Fruit fly (Drosophila melanogaster): ENCODE data around the gene CG10616.

Gene CG10616

dm6 chr3L:12514762-12515215, 43.3 kb downstream of the CG10616 start, which contains the start of the genes sti and tral (continued):
- TF ChIP-seq Ptx1 (GFP tag; IDR thresholded peaks at IDR 0.05) (peak; percentile 90), schlank (tag; optimal IDR thresholded peaks at IDR 0.05) (peak; percentile 72), phol (tag; optimal IDR thresholded peaks at IDR 0.05) (peak; percentile 88), Ada2b (GFP tag; IDR thresholded peaks at IDR 0.05) (peak; percentile 74), Taf1 (GFP tag; IDR thresholded peaks at IDR 0.05) (peak; percentile 73), Rfx (GFP tag; IDR thresholded peaks at IDR 0.05) (peak; percentile 92), mirr (GFP tag; optimal IDR thresholded peaks at IDR 0.05) (peak; percentile 84), ssp (GFP tag; IDR thresholded peaks at IDR 0.05) (peak; percentile 70), CG17912 (GFP tag; optimal IDR thresholded peaks at IDR 0.05) (peak; percentile 69), Hmx (GFP tag; optimal IDR thresholded peaks at IDR 0.05) (peak; percentile 55), unc-4 (GFP tag; IDR thresholded peaks at IDR 0.05; ENCODE audit: partially characterized antibody) (peak; percentile 21; the same call in 1 of the 2 replicates), CG3065 (GFP tag; optimal IDR thresholded peaks at IDR 0.05) (peak; percentile 64), Rx (GFP tag; IDR thresholded peaks at IDR 0.05) (peak; percentile 79), MESR4 (GFP tag; optimal IDR thresholded peaks at IDR 0.05) (peak; percentile 86), stwl (tag; optimal IDR thresholded peaks at IDR 0.05) (peak; percentile 86), CG13894 (tag; optimal IDR thresholded peaks at IDR 0.05) (peak; percentile 88), HLH54F (GFP tag; optimal IDR thresholded peaks at IDR 0.05) (peak; percentile 96), trem (tag; optimal IDR thresholded peaks at IDR 0.05) (peak; percentile 97), CG13424 (tag; optimal IDR thresholded peaks at IDR 0.05) (peak; percentile 88), NC2β (GFP tag; optimal IDR thresholded peaks at IDR 0.05) (peak; percentile 94), CG34376 (GFP tag; optimal IDR thresholded peaks at IDR 0.05) (peak; percentile 92), CG2712 (tag; optimal IDR thresholded peaks at IDR 0.05) (peak; percentile 84), C15 (GFP tag; IDR thresholded peaks at IDR 0.05) (no peak), onecut (GFP tag; IDR thresholded peaks at IDR 0.05) (peak; percentile 46), Pdp1 (GFP tag; optimal IDR thresholded peaks at IDR 0.05) (peak; percentile 84 to 95), CG13287 (GFP tag; IDR thresholded peaks at IDR 0.05; ENCODE audit: partially characterized antibody) (peak; percentile 44; the same call in 1 of the 2 replicates), knrl (GFP tag; IDR thresholded peaks at IDR 0.05; ENCODE audit: partially characterized antibody) (peak; percentile 43; the same call in 1 of the 3 replicates), abd-A (tag; optimal IDR thresholded peaks at IDR 0.05) (no peak), CG7987 (GFP tag; optimal IDR thresholded peaks at IDR 0.05) (peak; percentile 68), Dip3 (GFP tag; optimal IDR thresholded peaks at IDR 0.05) (peak; percentile 95), CG1647 (GFP tag; optimal IDR thresholded peaks at IDR 0.05) (peak; percentile 95), CG11247 (GFP tag; IDR thresholded peaks at IDR 0.05) (peak; percentile 83), oc (tag; optimal IDR thresholded peaks at IDR 0.05) (no peak), CG16815 (GFP tag; optimal IDR thresholded peaks at IDR 0.05) (peak; percentile 81), CG13296 (GFP tag; optimal IDR thresholded peaks at IDR 0.05) (peak; percentile 72), hb (GFP tag; IDR thresholded peaks at IDR 0.05; ENCODE audit: partially characterized antibody) (no peak), lola (GFP tag; optimal IDR thresholded peaks at IDR 0.05) (peak in 1 of 3 experiments; percentile 78), sens (GFP tag) (peak; percentile 98), toy (GFP tag; IDR thresholded peaks at IDR 0.05) (no peak), H2.0 (GFP tag; IDR thresholded peaks at IDR 0.05) (peak; percentile 69), aop (GFP tag; IDR thresholded peaks at IDR 0.05) (0 out of 2 replicates have a peak, but pooled peaks have one; percentile 20), z (GFP tag; IDR thresholded peaks at IDR 0.05) (no peak), CG15011 (GFP tag; optimal IDR thresholded peaks at IDR 0.05) (peak; percentile 70), CG12659 (GFP tag; optimal IDR thresholded peaks at IDR 0.05) (peak; percentile 92), otp (GFP tag; IDR thresholded peaks at IDR 0.05) (peak; percentile 77; the same call in 1 of the 3 replicates), CG30403 (GFP tag; optimal IDR thresholded peaks at IDR 0.05) (peak; percentile 95), CG6683 (GFP tag; optimal IDR thresholded peaks at IDR 0.05) (peak; percentile 64), Lim3 (GFP tag; IDR thresholded peaks at IDR 0.05) (no peak), BEAF-32 (GFP tag; optimal IDR thresholded peaks at IDR 0.05) (peak; percentile 58), Sry-β (GFP tag; optimal IDR thresholded peaks at IDR 0.05) (peak; percentile 0)
